Worm (Caenorhabditis elegans) whole organism, young adult: ENCODE results near the gene F20D12.12.

ENCODE experiments used
- B0336.3 ChIP-seq: fragments of 200-800 bp; sonication (Bioruptor generic); IDR thresholded peaks from 2 replicates; pipeline ENCODE4 v1.3.6; 2022; ENCODE audit warnings: missing genetic modification characterization, missing compliant biosample characterization
- C06A6.2 ChIP-seq: fragments of 200-800 bp; sonication (Bioruptor generic); conservative IDR thresholded peaks from 2 replicates; pipeline ENCODE4 v1.3.6; 2022; ENCODE audit warnings: missing genetic modification characterization, missing compliant biosample characterization
- C17E4.6 ChIP-seq: fragments of 200-800 bp; sonication (Bioruptor generic); IDR thresholded peaks from 2 replicates; pipeline ENCODE4 v1.3.6; 2022; ENCODE audit warnings: missing genetic modification reagents, missing genetic modification characterization, missing compliant biosample characterization
- F22D6.2 ChIP-seq: sonication (generic microtip); optimal IDR thresholded peaks from 2 replicates; lab custom pipeline; 2016; ENCODE audit warnings: mild to moderate bottlenecking, missing genetic modification characterization, missing compliant biosample characterization
- F33H1.4 ChIP-seq: fragments of 200-800 bp; sonication (Bioruptor generic); IDR thresholded peaks from 2 replicates; pipeline ENCODE4 v1.3.6; 2022; ENCODE audit warnings: missing genetic modification reagents, missing genetic modification characterization, missing compliant biosample characterization
- F37B4.10 ChIP-seq: fragments of 200-800 bp; sonication (Bioruptor generic); IDR thresholded peaks from 2 replicates; pipeline ENCODE4 v1.3.6; 2022; ENCODE audit warnings: missing genetic modification characterization, missing compliant biosample characterization
- F52B5.7 ChIP-seq: sonication (generic microtip); optimal IDR thresholded peaks from 2 replicates; lab custom pipeline; 2016; ENCODE audit warnings: mild to moderate bottlenecking, missing genetic modification characterization, missing compliant biosample characterization
- F55B11.4 ChIP-seq: sonication (generic microtip); optimal IDR thresholded peaks from 2 replicates; lab custom pipeline; 2016; ENCODE audit warnings: missing compliant biosample characterization, missing genetic modification characterization, borderline replicate concordance; ENCODE audit not compliant: insufficient read depth
- F57A8.1 ChIP-seq: fragments of 200-800 bp; sonication (Bioruptor generic); optimal IDR thresholded peaks from 2 replicates; lab custom pipeline; 2018; ENCODE audit warnings: mild to moderate bottlenecking, missing genetic modification characterization, moderate library complexity, missing compliant biosample characterization
- T26A5.8 ChIP-seq: sonication (generic microtip); optimal IDR thresholded peaks from 2 replicates; lab custom pipeline; 2016; ENCODE audit warnings: missing genetic modification characterization, missing compliant biosample characterization
- Y53G8AR.9 ChIP-seq: fragments of 200-800 bp; sonication (Bioruptor generic); conservative IDR thresholded peaks from 2 replicates; pipeline ENCODE4 v1.3.6; 2022; ENCODE audit warnings: missing genetic modification reagents, missing genetic modification characterization, missing compliant biosample characterization
- Y95B8A.8 ChIP-seq: fragments of 200-800 bp; sonication (Bioruptor generic); IDR thresholded peaks from 2 replicates; pipeline ENCODE4 v1.3.6; 2022; ENCODE audit warnings: missing genetic modification reagents, missing genetic modification characterization, missing compliant biosample characterization
- akir-1 ChIP-seq: fragments of 200-800 bp; sonication (Bioruptor generic); optimal IDR thresholded peaks from 2 replicates; lab custom pipeline; 2018; ENCODE audit warnings: mild to moderate bottlenecking, missing genetic modification characterization, moderate library complexity, missing compliant biosample characterization
- ama-1 ChIP-seq, 3 experiments: fragments of 150-350 bp in 1 of 3; sonication (generic microtip) in 2 of 3; optimal IDR thresholded peaks; 2 replicates each; lab custom pipeline; 2014 to 2018; ENCODE audit warnings: missing biosample characterization in 2 of 3, missing genetic modification characterization in 2 of 3, missing genetic modification reagents in 2 of 3
- aptf-2 ChIP-seq: fragments of 200-800 bp; sonication (Bioruptor generic); conservative IDR thresholded peaks from 2 replicates; pipeline ENCODE4 v1.3.6; 2022; ENCODE audit warnings: missing genetic modification reagents, missing genetic modification characterization, missing compliant biosample characterization
- atf-7 ChIP-seq: sonication (generic microtip); optimal IDR thresholded peaks from 2 replicates; lab custom pipeline; 2017; ENCODE audit warnings: mild to moderate bottlenecking, missing genetic modification characterization, missing compliant biosample characterization
- athp-1 ChIP-seq: sonication (generic microtip); optimal IDR thresholded peaks from 2 replicates; lab custom pipeline; 2017; ENCODE audit warnings: mild to moderate bottlenecking, missing genetic modification characterization, missing compliant biosample characterization
- attf-3 ChIP-seq: fragments of 200-800 bp; sonication (Bioruptor generic); conservative IDR thresholded peaks from 2 replicates; pipeline ENCODE4 v1.3.6; 2022; ENCODE audit warnings: missing genetic modification reagents, missing genetic modification characterization, missing compliant biosample characterization
- attf-6 ChIP-seq: fragments of 200-800 bp; sonication (Bioruptor generic); IDR thresholded peaks from 2 replicates; pipeline ENCODE4 v1.3.6; 2022; ENCODE audit warnings: missing genetic modification reagents, missing genetic modification characterization, missing compliant biosample characterization
- bed-2 ChIP-seq: fragments of 200-800 bp; sonication (Bioruptor generic); IDR thresholded peaks from 2 replicates; pipeline ENCODE4 v1.3.6; 2022; ENCODE audit warnings: missing genetic modification reagents, missing genetic modification characterization, missing compliant biosample characterization
- cebp-2 ChIP-seq: fragments of 200-800 bp; sonication (Bioruptor generic); IDR thresholded peaks from 2 replicates; pipeline ENCODE4 v1.3.6; 2022; ENCODE audit warnings: missing genetic modification characterization, missing compliant biosample characterization
- chd-7 ChIP-seq: sonication (generic microtip); optimal IDR thresholded peaks from 2 replicates; lab custom pipeline; 2016; ENCODE audit warnings: mild to moderate bottlenecking, missing genetic modification characterization, moderate library complexity, missing compliant biosample characterization
- egl-44 ChIP-seq: fragments of 200-800 bp; sonication (Bioruptor generic); IDR thresholded peaks from 2 replicates; pipeline ENCODE4 v1.3.6; 2022; ENCODE audit warnings: missing genetic modification reagents, missing genetic modification characterization, missing compliant biosample characterization
- hlh-12 ChIP-seq: sonication (generic microtip); optimal IDR thresholded peaks from 2 replicates; lab custom pipeline; 2016; ENCODE audit warnings: missing genetic modification characterization, missing compliant biosample characterization
- hsf-1 ChIP-seq: fragments of 200-800 bp; sonication (Bioruptor generic); IDR thresholded peaks from 2 replicates; pipeline ENCODE4 v1.3.6; 2022; ENCODE audit warnings: missing genetic modification reagents, missing genetic modification characterization, missing compliant biosample characterization
- let-526 ChIP-seq: fragments of 200-800 bp; sonication (Bioruptor generic); IDR thresholded peaks from 2 replicates; pipeline ENCODE4 v1.3.6; 2022; ENCODE audit warnings: missing genetic modification reagents, missing genetic modification characterization, missing compliant biosample characterization
- lin-35 ChIP-seq, 3 experiments: fragments of 150-350 bp in 2 of 3; sonication (generic microtip) in 1 of 3; optimal IDR thresholded peaks; 2 replicates each; lab custom pipeline; 2014 to 2018; ENCODE audit warnings: missing biosample characterization in 3 of 3, missing genetic modification characterization in 3 of 3, missing genetic modification reagents in 3 of 3
- madf-10 ChIP-seq: sonication (generic microtip); optimal IDR thresholded peaks from 2 replicates; lab custom pipeline; 2016; ENCODE audit warnings: mild to moderate bottlenecking, missing genetic modification characterization, missing compliant biosample characterization
- madf-8 ChIP-seq: fragments of 200-800 bp; sonication (Bioruptor generic); conservative IDR thresholded peaks from 2 replicates; pipeline ENCODE4 v1.3.6; 2022; ENCODE audit warnings: missing genetic modification reagents, missing genetic modification characterization, missing compliant biosample characterization
- mcd-1 ChIP-seq: fragments of 200-800 bp; sonication (Bioruptor generic); IDR thresholded peaks from 2 replicates; pipeline ENCODE4 v1.3.6; 2022; ENCODE audit warnings: missing genetic modification reagents, missing genetic modification characterization, missing compliant biosample characterization
- mel-28 ChIP-seq: sonication (generic microtip); optimal IDR thresholded peaks from 2 replicates; lab custom pipeline; 2016; ENCODE audit warnings: borderline replicate concordance, mild to moderate bottlenecking, missing genetic modification characterization, missing compliant biosample characterization
- mes-4 ChIP-seq: sonication (generic microtip); optimal IDR thresholded peaks from 2 replicates; lab custom pipeline; 2016; ENCODE audit warnings: missing genotype, missing genetic modification characterization, missing compliant biosample characterization
- mxl-1 ChIP-seq: sonication (generic microtip); optimal IDR thresholded peaks from 2 replicates; lab custom pipeline; 2016; ENCODE audit warnings: missing genetic modification characterization, missing compliant biosample characterization
- nhr-27 ChIP-seq: fragments of 200-800 bp; sonication (Bioruptor generic); optimal IDR thresholded peaks from 2 replicates; lab custom pipeline; 2018; ENCODE audit warnings: mild to moderate bottlenecking, missing genetic modification characterization, moderate library complexity, missing compliant biosample characterization
- nhr-80 ChIP-seq: sonication (generic microtip); optimal IDR thresholded peaks from 2 replicates; lab custom pipeline; 2016; ENCODE audit warnings: missing genetic modification characterization, missing compliant biosample characterization
- pbrm-1 ChIP-seq: fragments of 200-800 bp; sonication (Bioruptor generic); IDR thresholded peaks from 2 replicates; pipeline ENCODE4 v1.3.6; 2022; ENCODE audit warnings: missing genetic modification reagents, missing genetic modification characterization, missing compliant biosample characterization
- sdz-38 ChIP-seq: sonication (generic microtip); optimal IDR thresholded peaks from 2 replicates; lab custom pipeline; 2016; ENCODE audit warnings: missing genotype, missing genetic modification characterization, missing compliant biosample characterization
- snpc-1.3 ChIP-seq: sonication (generic microtip); optimal IDR thresholded peaks from 2 replicates; lab custom pipeline; 2017; ENCODE audit warnings: missing genetic modification characterization, mild to moderate bottlenecking, missing compliant biosample characterization, antibody characterized with exemption, moderate library complexity, missing genotype, missing genetic modification reagents; ENCODE audit not compliant: insufficient read depth
- snpc-3.4 ChIP-seq: sonication (generic microtip); optimal IDR thresholded peaks from 2 replicates; lab custom pipeline; 2017; ENCODE audit warnings: missing genetic modification characterization, mild to moderate bottlenecking, missing compliant biosample characterization, antibody characterized with exemption, moderate library complexity, missing genotype, missing genetic modification reagents
- snpc-4 ChIP-seq, 5 experiments: fragments of 150-350 bp in 1 of 5; sonication (generic microtip) in 4 of 5; optimal IDR thresholded peaks; 2 replicates each; lab custom pipeline; 2014 to 2018; ENCODE audit warnings: missing genetic modification characterization in 5 of 5, missing biosample characterization in 3 of 5, antibody characterized with exemption in 2 of 5, mild to moderate bottlenecking in 2 of 5, missing compliant biosample characterization in 2 of 5, missing genotype in 2 of 5, moderate library complexity in 2 of 5, missing genetic modification reagents in 1 of 5
- tbp1 ChIP-seq: fragments of 200-800 bp; sonication (Bioruptor generic); optimal IDR thresholded peaks from 2 replicates; lab custom pipeline; 2018; ENCODE audit warnings: mild to moderate bottlenecking, missing genetic modification characterization, missing compliant biosample characterization
- unc-130 ChIP-seq: sonication (generic microtip); optimal IDR thresholded peaks from 2 replicates; lab custom pipeline; 2016; ENCODE audit warnings: missing genetic modification reagents, missing genetic modification characterization, missing compliant biosample characterization
- xnd-1 ChIP-seq: sonication (generic microtip); optimal IDR thresholded peaks from 2 replicates; lab custom pipeline; 2016; ENCODE audit warnings: missing genotype, missing genetic modification reagents, missing genetic modification characterization, missing compliant biosample characterization
- zfh-2 ChIP-seq: fragments of 200-800 bp; sonication (Bioruptor generic); conservative IDR thresholded peaks from 2 replicates; pipeline ENCODE4 v1.3.6; 2022; ENCODE audit warnings: missing genetic modification reagents, missing genetic modification characterization, missing compliant biosample characterization
- ztf-22 ChIP-seq: fragments of 200-800 bp; sonication (Bioruptor generic); optimal IDR thresholded peaks from 2 replicates; lab custom pipeline; 2018; ENCODE audit warnings: mild to moderate bottlenecking, missing genetic modification characterization, moderate library complexity, missing compliant biosample characterization
- ztf-25 ChIP-seq: fragments of 200-800 bp; sonication (Bioruptor generic); IDR thresholded peaks from 2 replicates; pipeline ENCODE4 v1.3.6; 2022; ENCODE audit warnings: missing genetic modification reagents, missing genetic modification characterization, missing compliant biosample characterization
- ztf-3 ChIP-seq: fragments of 200-800 bp; sonication (Bioruptor generic); optimal IDR thresholded peaks from 2 replicates; lab custom pipeline; 2018; ENCODE audit warnings: mild to moderate bottlenecking, missing genetic modification characterization, missing compliant biosample characterization

F20D12.12 gene

ce11 chrIV:7902221-7902904 lies 44.9 kb upstream of the F20D12.12 start, which contains the start of gene arp-11 (continued):
- TF ChIP-seq C06A6.2 (GFP tag; lab: Robert Waterston, UW) (no peak), mel-28 (tag; lab: Kevin White, UChicago) (no peak), F55B11.4 (tag; lab: Kevin White, UChicago) (no peak), F37B4.10 (GFP tag; lab: Robert Waterston, UW) (no peak), ama-1 (optimal IDR thresholded peaks at IDR 0.05; lab: Kevin White, UChicago) (no peak), ama-1 (GFP tag; optimal IDR thresholded peaks at IDR 0.05; lab: Kevin White, UChicago) (no peak), let-526 (GFP tag; lab: Robert Waterston, UW) (no peak), C17E4.6 (GFP tag; lab: Robert Waterston, UW) (no peak), hlh-12 (no peak), snpc-1.3 (tag; lab: Kevin White, UChicago) (peak; percentile 29), tbp1 (GFP tag; lab: Kevin White, UChicago) (peak; percentile 45), pbrm-1 (GFP tag; lab: Robert Waterston, UW) (no peak), Y53G8AR.9 (no peak), T26A5.8 (tag; lab: Kevin White, UChicago) (no peak), akir-1 (GFP tag; lab: Kevin White, UChicago) (no peak), Y95B8A.8 (GFP tag; lab: Robert Waterston, UW) (no peak), unc-130 (no peak), F22D6.2 (tag; lab: Kevin White, UChicago) (no peak), snpc-3.4 (tag; lab: Kevin White, UChicago) (peak; percentile 11), mes-4 (tag; lab: Kevin White, UChicago) (no peak), egl-44 (no peak), snpc-4 (GFP tag; optimal IDR thresholded peaks at IDR 0.05; lab: Kevin White, UChicago) (no peak), snpc-4 (tag; optimal IDR thresholded peaks at IDR 0.05; lab: Kevin White, UChicago) (peak in 3 of 4 experiments; percentile 50 to 59 (median 51)), attf-3 (GFP tag; lab: Robert Waterston, UW) (no peak), madf-8 (GFP tag; lab: Robert Waterston, UW) (no peak), madf-10 (tag; lab: Kevin White, UChicago) (peak; percentile 46), ztf-22 (GFP tag; lab: Kevin White, UChicago) (no peak), nhr-27 (tag; lab: Kevin White, UChicago) (no peak), sdz-38 (tag; lab: Kevin White, UChicago) (no peak), F52B5.7 (no peak), hsf-1 (GFP tag; lab: Robert Waterston, UW) (no peak), cebp-2 (no peak), zfh-2 (GFP tag; lab: Robert Waterston, UW) (no peak), aptf-2 (GFP tag; lab: Robert Waterston, UW) (no peak), chd-7 (no peak), atf-7 (tag; lab: Kevin White, UChicago) (peak; percentile 96), athp-1 (tag; lab: Kevin White, UChicago) (no peak), xnd-1 (tag; lab: Kevin White, UChicago) (no peak), ztf-3 (no peak), bed-2 (GFP tag; lab: Robert Waterston, UW) (no peak), attf-6 (no peak), F57A8.1 (no peak), lin-35 (GFP tag; optimal IDR thresholded peaks at IDR 0.05; lab: Kevin White, UChicago) (peak in 1 of 3 experiments; percentile 49), B0336.3 (GFP tag; lab: Robert Waterston, UW) (0 out of 2 replicates have a peak, but pooled peaks have one; percentile 22), mxl-1 (tag; lab: Kevin White, UChicago) (no peak), nhr-80 (tag; lab: Kevin White, UChicago) (peak; percentile 23), F33H1.4 (GFP tag; lab: Robert Waterston, UW) (peak; percentile 26; the same call in 1 of the 2 replicates), mcd-1 (GFP tag; lab: Robert Waterston, UW) (no peak), ztf-25 (GFP tag; lab: Robert Waterston, UW) (no peak)
